Fruit fly (Drosophila melanogaster) whole organism, adult: ENCODE data around the gene CG17931.

Experiments used
- CG1620 ChIP-seq: fragments of 200-800 bp; sonication (Bioruptor generic); optimal IDR thresholded peaks from 2 replicates; lab custom pipeline; 2016; ENCODE audit warnings: missing biosample characterization, missing genetic modification characterization
- CG7045 ChIP-seq: fragments of 200-800 bp; sonication (Bioruptor generic); optimal IDR thresholded peaks from 2 replicates; lab custom pipeline; 2017; ENCODE audit warnings: missing biosample characterization, mild to moderate bottlenecking, missing genetic modification characterization
- Hr96 ChIP-seq: fragments of 200-800 bp; sonication (Bioruptor generic); optimal IDR thresholded peaks from 2 replicates; lab custom pipeline; 2016; ENCODE audit warnings: missing biosample characterization, missing genetic modification characterization
- cnc ChIP-seq, 2 experiments: fragments of >200 bp; optimal IDR thresholded peaks; 2 replicates each; lab custom pipeline; 2017
- toe ChIP-seq: fragments of 200-800 bp; sonication (Bioruptor generic); optimal IDR thresholded peaks from 2 replicates; lab custom pipeline; 2016; ENCODE audit warnings: missing biosample characterization, missing genetic modification characterization

- TF ChIP-seq CG7045 (no peak), Hr96 (GFP tag; lab: Kevin White, UChicago) (no peak), toe (GFP tag; lab: Kevin White, UChicago) (no peak), cnc (optimal IDR thresholded peaks at IDR 0.05; lab: Kevin White, UChicago) (no peak), CG1620 (GFP tag; lab: Kevin White, UChicago) (no peak)
Observed at dm6 chr3R:16408434-16408833, 49.2 kb upstream of the CG17931 start.
